Worm (Caenorhabditis elegans) whole organism, L1 larva: ENCODE results near the gene C35A5.6.

Experiments
- C04F5.9 ChIP-seq: sonication (generic microtip); optimal IDR thresholded peaks from 2 replicates; lab custom pipeline; 2016; ENCODE audit warnings: missing genetic modification characterization, missing compliant biosample characterization
- C16A3.4 ChIP-seq: fragments of 150-350 bp; optimal IDR thresholded peaks from 2 replicates; lab custom pipeline; 2014; ENCODE audit warnings: missing biosample characterization, missing genetic modification characterization
- C34B4.2 ChIP-seq: sonication (generic microtip); optimal IDR thresholded peaks from 2 replicates; lab custom pipeline; 2017; ENCODE audit warnings: mild to moderate bottlenecking, missing genetic modification characterization, missing compliant biosample characterization
- aha-1 ChIP-seq: fragments of 150-350 bp; optimal IDR thresholded peaks from 2 replicates; lab custom pipeline; 2014; ENCODE audit warnings: missing biosample characterization, missing genetic modification characterization
- ama-1 ChIP-seq: fragments of 150-350 bp; optimal IDR thresholded peaks from 2 replicates; lab custom pipeline; 2014
- ceh-8 ChIP-seq: fragments of 200-800 bp; sonication (Bioruptor generic); optimal IDR thresholded peaks from 2 replicates; lab custom pipeline; 2018; ENCODE audit warnings: mild to moderate bottlenecking, missing genetic modification characterization, moderate library complexity, missing compliant biosample characterization
- ceh-82 ChIP-seq, 3 experiments: fragments of 150-350 bp in 1 of 3; sonication (generic microtip) in 2 of 3; optimal IDR thresholded peaks; 2 replicates each; lab custom pipeline; 2014 to 2017; ENCODE audit warnings: missing biosample characterization in 3 of 3, missing genetic modification characterization in 3 of 3
- ces-1 ChIP-seq: fragments of 150-350 bp; optimal IDR thresholded peaks from 2 replicates; lab custom pipeline; 2014; ENCODE audit warnings: missing biosample characterization, missing genetic modification reagents, missing genetic modification characterization
- dsc-1 ChIP-seq: sonication (generic microtip); optimal IDR thresholded peaks from 2 replicates; lab custom pipeline; 2016; ENCODE audit warnings: mild to moderate bottlenecking, missing genetic modification characterization, missing compliant biosample characterization
- efl-3 ChIP-seq: fragments of 200-800 bp; sonication (Bioruptor generic); optimal IDR thresholded peaks from 2 replicates; lab custom pipeline; 2018; ENCODE audit warnings: mild to moderate bottlenecking, missing genetic modification characterization, missing compliant biosample characterization
- elt-2 ChIP-seq: sonication (generic microtip); optimal IDR thresholded peaks from 2 replicates; lab custom pipeline; 2016; ENCODE audit warnings: missing genetic modification characterization, mild to moderate bottlenecking, inconsistent platforms, missing compliant biosample characterization, missing genetic modification reagents
- elt-3 ChIP-seq, 6 experiments: fragments of 150-350 bp in 1 of 6; sonication (generic microtip); optimal IDR thresholded peaks; 2 replicates each; lab custom pipeline; 2017 to 2018; ENCODE audit warnings: missing biosample characterization in 6 of 6, missing genetic modification characterization in 6 of 6, inconsistent platforms in 1 of 6
- ets-5 ChIP-seq: fragments of 200-800 bp; sonication (Bioruptor generic); IDR thresholded peaks from 2 replicates; pipeline ENCODE4 v1.3.6; 2022; ENCODE audit warnings: missing genetic modification characterization, missing compliant biosample characterization
- fkh-10 ChIP-seq: sonication (generic microtip); optimal IDR thresholded peaks from 2 replicates; lab custom pipeline; 2017; ENCODE audit warnings: missing biosample characterization, missing genetic modification reagents, missing genetic modification characterization
- fkh-4 ChIP-seq: sonication (generic microtip); optimal IDR thresholded peaks from 2 replicates; lab custom pipeline; 2016; ENCODE audit warnings: missing compliant biosample characterization, missing genetic modification characterization, borderline replicate concordance
- fkh-8 ChIP-seq: sonication (generic microtip); optimal IDR thresholded peaks from 2 replicates; lab custom pipeline; 2016; ENCODE audit warnings: mild to moderate bottlenecking, missing genetic modification characterization, missing compliant biosample characterization
- fos-1 ChIP-seq: fragments of 150-350 bp; optimal IDR thresholded peaks from 2 replicates; lab custom pipeline; 2014; ENCODE audit warnings: missing biosample characterization, missing genetic modification characterization
- grh-1 ChIP-seq: fragments of 200-800 bp; sonication (Bioruptor generic); IDR thresholded peaks from 2 replicates; pipeline ENCODE4 v1.3.6; 2022; ENCODE audit warnings: missing genetic modification reagents, missing genetic modification characterization, missing compliant biosample characterization
- hlh-17 ChIP-seq: fragments of 200-800 bp; sonication (Bioruptor generic); optimal IDR thresholded peaks from 2 replicates; lab custom pipeline; 2018; ENCODE audit warnings: missing genetic modification characterization, mild to moderate bottlenecking, missing compliant biosample characterization, moderate library complexity, borderline replicate concordance
- hlh-4 ChIP-seq: sonication (generic microtip); optimal IDR thresholded peaks from 2 replicates; lab custom pipeline; 2016; ENCODE audit warnings: mild to moderate bottlenecking, missing genetic modification characterization, missing compliant biosample characterization
- irx-1 ChIP-seq: sonication (generic microtip); optimal IDR thresholded peaks from 2 replicates; lab custom pipeline; 2016; ENCODE audit warnings: missing genetic modification characterization, missing compliant biosample characterization
- isw-1 ChIP-seq: fragments of 200-800 bp; sonication (Bioruptor generic); IDR thresholded peaks from 2 replicates; pipeline ENCODE4 v1.3.6; 2022; ENCODE audit warnings: missing genetic modification characterization, missing compliant biosample characterization
- lin-13 ChIP-seq: fragments of 150-350 bp; optimal IDR thresholded peaks from 2 replicates; lab custom pipeline; 2014; ENCODE audit warnings: missing biosample characterization, missing genetic modification reagents, missing genetic modification characterization
- lin-14 ChIP-seq: fragments of 200-800 bp; sonication (Bioruptor generic); optimal IDR thresholded peaks from 2 replicates; lab custom pipeline; 2018; ENCODE audit warnings: mild to moderate bottlenecking, missing genetic modification characterization, moderate library complexity, missing compliant biosample characterization
- lin-35 ChIP-seq, 2 experiments: fragments of 150-350 bp; optimal IDR thresholded peaks; 2 replicates each; lab custom pipeline; 2014; ENCODE audit warnings: missing biosample characterization in 2 of 2, missing genetic modification characterization in 2 of 2, missing genetic modification reagents in 2 of 2
- lin-39 ChIP-seq: fragments of 150-350 bp; optimal IDR thresholded peaks from 2 replicates; lab custom pipeline; 2014; ENCODE audit warnings: missing biosample characterization, missing genetic modification reagents, missing genetic modification characterization
- lir-3 ChIP-seq: sonication (generic microtip); optimal IDR thresholded peaks from 2 replicates; lab custom pipeline; 2016; ENCODE audit warnings: mild to moderate bottlenecking, missing genetic modification characterization, moderate library complexity, missing compliant biosample characterization; ENCODE audit not compliant: poor library complexity
- mab-9 ChIP-seq: fragments of 200-800 bp; sonication (Bioruptor generic); IDR thresholded peaks from 2 replicates; pipeline ENCODE4 v1.3.6; 2022; ENCODE audit warnings: missing genetic modification reagents, missing genetic modification characterization, missing compliant biosample characterization
- mef-2 ChIP-seq: fragments of 150-350 bp; optimal IDR thresholded peaks from 2 replicates; lab custom pipeline; 2014; ENCODE audit warnings: missing biosample characterization, missing genetic modification characterization
- mep-1 ChIP-seq: fragments of 150-350 bp; optimal IDR thresholded peaks from 2 replicates; lab custom pipeline; 2014; ENCODE audit warnings: missing biosample characterization, missing genetic modification characterization
- nhr-12 ChIP-seq: sonication (generic microtip); optimal IDR thresholded peaks from 2 replicates; lab custom pipeline; 2017; ENCODE audit warnings: missing biosample characterization, missing genetic modification characterization
- nhr-28 ChIP-seq: fragments of 150-350 bp; optimal IDR thresholded peaks from 2 replicates; lab custom pipeline; 2014; ENCODE audit warnings: missing biosample characterization, missing genetic modification characterization
- nhr-47 ChIP-seq: sonication (generic microtip); optimal IDR thresholded peaks from 2 replicates; lab custom pipeline; 2016; ENCODE audit warnings: mild to moderate bottlenecking, missing genetic modification characterization, moderate library complexity, missing compliant biosample characterization
- nhr-71 ChIP-seq: sonication (generic microtip); optimal IDR thresholded peaks from 2 replicates; lab custom pipeline; 2016; ENCODE audit warnings: mild to moderate bottlenecking, missing genetic modification characterization, moderate library complexity, missing compliant biosample characterization
- nhr-77 ChIP-seq: fragments of 150-350 bp; optimal IDR thresholded peaks from 2 replicates; lab custom pipeline; 2014; ENCODE audit warnings: missing biosample characterization, missing genetic modification characterization
- nhr-84 ChIP-seq: sonication (generic microtip); optimal IDR thresholded peaks from 2 replicates; lab custom pipeline; 2017; ENCODE audit warnings: missing biosample characterization, missing genetic modification characterization
- nhr-85 ChIP-seq: sonication (generic microtip); peaks from one replicate; lab custom pipeline; 2016; ENCODE audit warnings: missing genetic modification characterization, inconsistent platforms, missing compliant biosample characterization
- nhr-90 ChIP-seq: sonication (generic microtip); optimal IDR thresholded peaks from 2 replicates; lab custom pipeline; 2016; ENCODE audit warnings: mild to moderate bottlenecking, missing genetic modification characterization, missing compliant biosample characterization; ENCODE audit not compliant: poor library complexity
- pag-3 ChIP-seq: sonication (generic microtip); optimal IDR thresholded peaks from 2 replicates; lab custom pipeline; 2017; ENCODE audit warnings: missing genetic modification characterization, mild to moderate bottlenecking, missing compliant biosample characterization, antibody characterized with exemption, borderline replicate concordance; ENCODE audit not compliant: insufficient read depth
- skn-1 ChIP-seq: fragments of 150-350 bp; optimal IDR thresholded peaks from 2 replicates; lab custom pipeline; 2014; ENCODE audit warnings: missing biosample characterization, missing genetic modification characterization
- snu-23 ChIP-seq: sonication (generic microtip); optimal IDR thresholded peaks from 2 replicates; lab custom pipeline; 2016; ENCODE audit warnings: missing genetic modification characterization, missing compliant biosample characterization
- sox-4 ChIP-seq: sonication (generic microtip); optimal IDR thresholded peaks from 2 replicates; lab custom pipeline; 2016; ENCODE audit warnings: missing genetic modification characterization, missing compliant biosample characterization
- sptf-1 ChIP-seq: fragments of 150-350 bp; optimal IDR thresholded peaks from 2 replicates; lab custom pipeline; 2014; ENCODE audit warnings: missing biosample characterization, missing genetic modification characterization
- sup-37 ChIP-seq: fragments of 200-800 bp; sonication (Bioruptor generic); optimal IDR thresholded peaks from 2 replicates; lab custom pipeline; 2018; ENCODE audit warnings: mild to moderate bottlenecking, missing genetic modification characterization, missing compliant biosample characterization
- swsn-7 ChIP-seq: sonication (generic microtip); optimal IDR thresholded peaks from 2 replicates; lab custom pipeline; 2016; ENCODE audit warnings: missing genetic modification characterization, missing compliant biosample characterization
- tlp-1 ChIP-seq: fragments of 150-350 bp; optimal IDR thresholded peaks from 2 replicates; lab custom pipeline; 2014; ENCODE audit warnings: missing biosample characterization, missing genetic modification characterization
- unc-130 ChIP-seq: fragments of 150-350 bp; optimal IDR thresholded peaks from 2 replicates; lab custom pipeline; 2017; ENCODE audit warnings: missing biosample characterization, missing genetic modification characterization, inconsistent platforms
- unc-30 ChIP-seq: sonication (generic microtip); optimal IDR thresholded peaks from 2 replicates; lab custom pipeline; 2017; ENCODE audit warnings: missing biosample characterization, missing genetic modification characterization
- unc-86 ChIP-seq: sonication (generic microtip); optimal IDR thresholded peaks from 2 replicates; lab custom pipeline; 2016; ENCODE audit warnings: missing genetic modification characterization, missing compliant biosample characterization
- unc-98 ChIP-seq: fragments of 200-800 bp; sonication (Bioruptor generic); IDR thresholded peaks from 2 replicates; pipeline ENCODE4 v1.3.6; 2022; ENCODE audit warnings: missing genetic modification characterization, missing compliant biosample characterization
- xbp-1 ChIP-seq: sonication (generic microtip); optimal IDR thresholded peaks from 2 replicates; lab custom pipeline; 2016; ENCODE audit warnings: missing genetic modification characterization, missing compliant biosample characterization
- zip-4 ChIP-seq: fragments of 200-800 bp; sonication (Bioruptor generic); optimal IDR thresholded peaks from 2 replicates; lab custom pipeline; 2018; ENCODE audit warnings: mild to moderate bottlenecking, missing genetic modification characterization, moderate library complexity, missing compliant biosample characterization
- ztf-4 ChIP-seq: fragments of 150-350 bp; optimal IDR thresholded peaks from 2 replicates; lab custom pipeline; 2014; ENCODE audit warnings: missing biosample characterization, missing genetic modification characterization

Gene C35A5.6

ce11 chrV:10536808-10537207, 27.9 kb downstream of the C35A5.6 start (continued):
- TF ChIP-seq tlp-1 (tag; lab: Kevin White, UChicago) (no peak), swsn-7 (peak; percentile 94), efl-3 (GFP tag; lab: Kevin White, UChicago) (no peak), unc-130 (tag; lab: Kevin White, UChicago) (peak; percentile 84), zip-4 (GFP tag; lab: Kevin White, UChicago) (peak; percentile 74), aha-1 (tag; lab: Kevin White, UChicago) (peak; percentile 44), sup-37 (peak; percentile 77), fkh-10 (peak; percentile 84), fkh-8 (tag; lab: Kevin White, UChicago) (peak; percentile 91), xbp-1 (peak; percentile 94), ets-5 (no peak), hlh-17 (GFP tag; lab: Kevin White, UChicago) (no peak), nhr-47 (tag; lab: Kevin White, UChicago) (peak; percentile 96), unc-98 (GFP tag; lab: Robert Waterston, UW) (no peak), nhr-77 (tag; lab: Kevin White, UChicago) (peak; percentile 90), ceh-82 (tag; optimal IDR thresholded peaks at IDR 0.05; lab: Kevin White, UChicago) (peak; percentile 82 to 93 (median 86)), snu-23 (GFP tag; lab: Kevin White, UChicago) (peak; percentile 95), ama-1 (lab: Kevin White, UChicago) (peak; percentile 84), nhr-90 (tag; lab: Kevin White, UChicago) (peak; percentile 93), fos-1 (peak; percentile 92), elt-2 (tag; lab: Kevin White, UChicago) (peak; percentile 62), dsc-1 (tag; lab: Kevin White, UChicago) (peak; percentile 92), ceh-8 (GFP tag; lab: Kevin White, UChicago) (peak; percentile 82), unc-30 (tag; lab: Kevin White, UChicago) (no peak), ztf-4 (tag; lab: Kevin White, UChicago) (peak; percentile 63), fkh-4 (tag; lab: Kevin White, UChicago) (peak; percentile 71), grh-1 (GFP tag; lab: Robert Waterston, UW) (peak; percentile 92), mab-9 (GFP tag; lab: Robert Waterston, UW) (peak; percentile 83), nhr-12 (tag; lab: Kevin White, UChicago) (no peak), sptf-1 (tag; lab: Kevin White, UChicago) (no peak), nhr-85 (peak; percentile 97), C16A3.4 (tag; lab: Kevin White, UChicago) (peak; percentile 96), unc-86 (tag; lab: Kevin White, UChicago) (peak; percentile 89), lin-39 (tag; lab: Kevin White, UChicago) (peak; percentile 81), lin-35 (GFP tag; optimal IDR thresholded peaks at IDR 0.05; lab: Kevin White, UChicago) (peak; percentile 97 to 98), elt-3 (tag; optimal IDR thresholded peaks at IDR 0.05; lab: Kevin White, UChicago) (peak in 3 of 6 experiments; percentile 78 to 84 (median 78)), isw-1 (GFP tag; lab: Robert Waterston, UW) (peak; percentile 88), nhr-71 (tag; lab: Kevin White, UChicago) (peak; percentile 96), lin-14 (GFP tag; lab: Kevin White, UChicago) (peak; percentile 99), C34B4.2 (tag; lab: Kevin White, UChicago) (no peak), mef-2 (tag; lab: Kevin White, UChicago) (peak; percentile 72)
- TF ChIP-seq, all 84 proteins: peak for 63

ce11 chrV:10539114-10539513, 30.2 kb downstream of the C35A5.6 start, which contains the start of gene F25D1.8:
TSS of gene F25D1.8 (plus strand) at chrV:10539414.
- TF ChIP-seq nhr-28 = no peak
- TF ChIP-seq hlh-4 (tag; lab: Kevin White, UChicago) = no peak
- no peak for TF ChIP-seq sox-4 (tag; lab: Kevin White, UChicago)
- no peak for TF ChIP-seq fos-1
- TF ChIP-seq ets-5 = no peak
- TF ChIP-seq lir-3 (tag; lab: Kevin White, UChicago) = no peak
- TF ChIP-seq nhr-84 = no peak
- TF ChIP-seq nhr-47 (tag; lab: Kevin White, UChicago) = no peak
- no peak for TF ChIP-seq mep-1
- TF ChIP-seq lin-39 (tag; lab: Kevin White, UChicago) = no peak
- TF ChIP-seq ces-1 (GFP tag; lab: Kevin White, UChicago) = no peak
- TF ChIP-seq nhr-71 (tag; lab: Kevin White, UChicago) = no peak
- TF ChIP-seq irx-1 (tag; lab: Kevin White, UChicago) = no peak
- TF ChIP-seq pag-3 (tag; lab: Kevin White, UChicago) = no peak
- TF ChIP-seq snu-23 (GFP tag; lab: Kevin White, UChicago) = no peak
- no peak for TF ChIP-seq C04F5.9 (tag; lab: Kevin White, UChicago)
- TF ChIP-seq unc-30 (tag; lab: Kevin White, UChicago) = no peak
- no peak for TF ChIP-seq skn-1 (tag; lab: Kevin White, UChicago)
- no peak for TF ChIP-seq lin-13 (GFP tag; lab: Kevin White, UChicago)
